Fruit fly (Drosophila melanogaster) whole organism, prepupa: ENCODE measurements around the gene CG3402.

Experiments used
- CG10631 ChIP-seq: fragments of 200-800 bp; sonication (Bioruptor generic); optimal IDR thresholded peaks from 2 replicates; lab custom pipeline; 2016; ENCODE audit warnings: missing biosample characterization, missing genetic modification characterization
- CG10669 ChIP-seq: fragments of 200-800 bp; sonication (Bioruptor generic); optimal IDR thresholded peaks from 3 replicates; lab custom pipeline; 2018; ENCODE audit warnings: missing biosample characterization, mild to moderate bottlenecking, missing genetic modification characterization, moderate library complexity
- CG11294 ChIP-seq: fragments of 200-800 bp; sonication (Bioruptor generic); IDR thresholded peaks from 2 replicates; pipeline ENCODE4 v1.3.6; 2022; ENCODE audit warnings: missing biosample characterization, missing genetic modification characterization
- CG11762 ChIP-seq: fragments of 200-800 bp; sonication (Bioruptor generic); optimal IDR thresholded peaks from 3 replicates; lab custom pipeline; 2016; ENCODE audit warnings: missing biosample characterization, missing genetic modification characterization; ENCODE audit not compliant: insufficient read depth
- CG15336 ChIP-seq: fragments of 200-800 bp; sonication (Bioruptor generic); IDR thresholded peaks from 2 replicates; pipeline ENCODE4 v1.3.6; 2022; ENCODE audit warnings: missing biosample characterization, missing genetic modification characterization
- CG3032 ChIP-seq: fragments of 200-800 bp; optimal IDR thresholded peaks from 2 replicates; lab custom pipeline; 2019; ENCODE audit warnings: missing biosample characterization, mild to moderate bottlenecking, missing genetic modification characterization, moderate library complexity
- CG31627 ChIP-seq: fragments of 200-800 bp; sonication (Bioruptor generic); optimal IDR thresholded peaks from 3 replicates; lab custom pipeline; 2016; ENCODE audit warnings: missing biosample characterization, missing genetic modification characterization
- CG34406 ChIP-seq: fragments of 200-800 bp; sonication (Bioruptor generic); optimal IDR thresholded peaks from 3 replicates; lab custom pipeline; 2016; ENCODE audit warnings: missing biosample characterization, missing genetic modification characterization
- CG3919 ChIP-seq: fragments of 200-800 bp; sonication (Bioruptor generic); optimal IDR thresholded peaks from 3 replicates; lab custom pipeline; 2016; ENCODE audit warnings: missing biosample characterization, missing genetic modification characterization
- CG6163 ChIP-seq: fragments of 200-800 bp; sonication (Bioruptor generic); IDR thresholded peaks from 3 replicates; pipeline ENCODE4 v1.3.6; 2022; ENCODE audit warnings: missing biosample characterization, missing genetic modification characterization
- CG6808 ChIP-seq: fragments of 200-800 bp; sonication (Bioruptor generic); optimal IDR thresholded peaks from 3 replicates; lab custom pipeline; 2017; ENCODE audit warnings: missing biosample characterization, missing genetic modification characterization, mild to moderate bottlenecking, moderate library complexity, missing genetic modification reagents
- CG6854 ChIP-seq: fragments of 200-800 bp; sonication (Bioruptor generic); optimal IDR thresholded peaks from 2 replicates; lab custom pipeline; 2017; ENCODE audit warnings: missing biosample characterization, mild to moderate bottlenecking, missing genetic modification characterization
- CG7368 ChIP-seq: fragments of 200-800 bp; sonication (Bioruptor generic); optimal IDR thresholded peaks from 3 replicates; lab custom pipeline; 2016; ENCODE audit warnings: missing biosample characterization, missing genetic modification characterization
- CG8119 ChIP-seq: fragments of 200-800 bp; sonication (Bioruptor generic); IDR thresholded peaks from 3 replicates; pipeline ENCODE4 v1.3.6; 2022; ENCODE audit warnings: missing biosample characterization, missing genetic modification characterization
- CG8632 ChIP-seq: fragments of 200-800 bp; sonication (Bioruptor generic); optimal IDR thresholded peaks from 3 replicates; lab custom pipeline; 2016; ENCODE audit warnings: missing biosample characterization, missing genetic modification characterization
- Eip75B ChIP-seq: fragments of 200-800 bp; sonication (Bioruptor generic); optimal IDR thresholded peaks from 3 replicates; lab custom pipeline; 2016; ENCODE audit warnings: missing biosample characterization, missing genetic modification characterization
- Ets21C ChIP-seq: fragments of 200-800 bp; sonication (Bioruptor generic); optimal IDR thresholded peaks from 3 replicates; lab custom pipeline; 2016; ENCODE audit warnings: missing biosample characterization, missing genetic modification characterization
- Gug ChIP-seq: fragments of 200-800 bp; sonication (Bioruptor generic); IDR thresholded peaks from 2 replicates; pipeline ENCODE4 v1.3.6; 2022; ENCODE audit warnings: missing biosample characterization, missing genetic modification characterization
- Hr38 ChIP-seq: sonication (Bioruptor generic); optimal IDR thresholded peaks from 2 replicates; lab custom pipeline; 2016; ENCODE audit warnings: missing biosample characterization, missing genetic modification characterization
- Hr4 ChIP-seq: fragments of 200-800 bp; sonication (Bioruptor generic); optimal IDR thresholded peaks from 3 replicates; lab custom pipeline; 2016; ENCODE audit warnings: missing biosample characterization, missing genetic modification characterization
- Met ChIP-seq: fragments of 200-800 bp; sonication (Bioruptor generic); optimal IDR thresholded peaks from 3 replicates; lab custom pipeline; 2016; ENCODE audit warnings: missing biosample characterization, missing genetic modification characterization
- Sox14 ChIP-seq: fragments of 200-800 bp; sonication (Bioruptor generic); optimal IDR thresholded peaks from 3 replicates; lab custom pipeline; 2016; ENCODE audit warnings: missing biosample characterization, missing genetic modification characterization
- Sox15 ChIP-seq: fragments of 200-800 bp; sonication (Bioruptor generic); optimal IDR thresholded peaks from 3 replicates; lab custom pipeline; 2016; ENCODE audit warnings: missing biosample characterization, missing genetic modification characterization
- cyc ChIP-seq: fragments of 200-800 bp; sonication (Bioruptor generic); optimal IDR thresholded peaks from 3 replicates; lab custom pipeline; 2016; ENCODE audit warnings: missing biosample characterization, missing genetic modification characterization
- dsx ChIP-seq: fragments of 200-800 bp; optimal IDR thresholded peaks from 3 replicates; lab custom pipeline; 2019; ENCODE audit warnings: missing biosample characterization, mild to moderate bottlenecking, missing genetic modification characterization, moderate library complexity; ENCODE audit not compliant: poor library complexity, severe bottlenecking
- eg ChIP-seq: fragments of 200-800 bp; sonication (Bioruptor generic); IDR thresholded peaks from 3 replicates; pipeline ENCODE4 v1.3.6; 2022; ENCODE audit warnings: missing biosample characterization, missing genetic modification characterization
- esn ChIP-seq: fragments of 200-800 bp; sonication (Bioruptor generic); optimal IDR thresholded peaks from 2 replicates; lab custom pipeline; 2016; ENCODE audit warnings: missing biosample characterization, mild to moderate bottlenecking, missing genetic modification characterization, moderate library complexity
- fd59A ChIP-seq: fragments of 200-800 bp; sonication (Bioruptor generic); optimal IDR thresholded peaks from 2 replicates; lab custom pipeline; 2017; ENCODE audit warnings: missing biosample characterization, mild to moderate bottlenecking, missing genetic modification characterization, missing genetic modification reagents
- fd85E ChIP-seq: fragments of 200-800 bp; sonication (Bioruptor generic); optimal IDR thresholded peaks from 3 replicates; lab custom pipeline; 2016; ENCODE audit warnings: missing biosample characterization, missing genetic modification characterization
- lz ChIP-seq: fragments of 200-800 bp; sonication (Bioruptor generic); optimal IDR thresholded peaks from 3 replicates; lab custom pipeline; 2016; ENCODE audit warnings: missing biosample characterization, missing genetic modification characterization
- net ChIP-seq: fragments of 200-800 bp; sonication (Bioruptor generic); optimal IDR thresholded peaks from 3 replicates; lab custom pipeline; 2016; ENCODE audit warnings: missing biosample characterization, missing genetic modification characterization
- ss ChIP-seq, 2 experiments: fragments of 200-800 bp; sonication (Bioruptor generic); optimal IDR thresholded peaks; 2 replicates in 1 of 2; 3 replicates in 1 of 2; lab custom pipeline; 2017 to 2018; ENCODE audit warnings: mild to moderate bottlenecking in 2 of 2, missing biosample characterization in 2 of 2, missing genetic modification characterization in 2 of 2, moderate library complexity in 1 of 2
- topi ChIP-seq: fragments of 200-800 bp; sonication (Bioruptor generic); optimal IDR thresholded peaks from 3 replicates; lab custom pipeline; 2016; ENCODE audit warnings: missing biosample characterization, missing genetic modification characterization
- vri ChIP-seq: fragments of 200-800 bp; sonication (Bioruptor generic); optimal IDR thresholded peaks from 3 replicates; lab custom pipeline; 2016; ENCODE audit warnings: missing biosample characterization, mild to moderate bottlenecking, missing genetic modification characterization

Gene CG3402

DNA sequence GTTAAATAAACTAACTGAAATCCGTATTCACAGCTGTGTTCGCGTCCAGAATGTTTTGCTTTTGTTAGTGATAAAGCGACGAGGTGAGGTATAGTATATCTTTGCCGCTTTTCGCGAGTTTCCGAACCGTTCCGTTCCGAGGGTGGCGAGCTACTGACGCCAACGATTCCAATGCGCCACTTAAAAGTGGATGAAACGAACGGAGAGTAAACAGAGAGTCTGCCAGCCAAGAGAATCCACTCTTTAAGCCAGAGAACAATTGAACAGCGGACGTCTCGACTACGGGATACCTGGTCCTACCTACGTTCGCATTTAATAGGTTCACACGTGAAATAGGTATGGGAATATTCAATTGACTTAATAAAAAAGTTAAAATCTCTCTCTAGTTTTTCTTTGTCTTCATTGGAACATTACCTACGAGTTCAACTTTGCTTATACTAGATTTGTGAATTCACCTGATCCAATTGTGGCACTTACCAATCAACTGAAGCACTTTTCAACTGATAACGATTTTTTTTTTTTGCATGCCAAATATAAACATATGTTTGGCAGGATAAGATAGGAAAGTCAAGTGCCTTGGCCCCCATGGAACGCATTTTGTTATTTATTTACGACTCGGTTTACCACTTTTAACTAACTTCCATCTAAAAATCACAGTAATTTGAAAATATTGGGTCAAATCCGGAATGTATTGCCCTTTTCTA, 48.7 kb downstream of the CG3402 start, which contains the start of gene CG13893 (continued):
- peak; percentile 25 for TF ChIP-seq vri (GFP tag; lab: Kevin White, UChicago)
- TF ChIP-seq CG31627 (GFP tag; lab: Kevin White, UChicago), result no peak
- TF ChIP-seq CG8119 (GFP tag; lab: Robert Waterston, UW), result peak; percentile 57
- TF ChIP-seq fd59A (GFP tag; lab: Kevin White, UChicago), result no peak
- peak; percentile 16 for TF ChIP-seq CG6808 (GFP tag; lab: Kevin White, UChicago)
- no peak for TF ChIP-seq Ets21C
- no peak for TF ChIP-seq fd85E (GFP tag; lab: Kevin White, UChicago)
- TF ChIP-seq CG3919 (GFP tag; lab: Kevin White, UChicago), result peak; percentile 48
- no peak for TF ChIP-seq CG11294 (GFP tag; lab: Robert Waterston, UW)
- no peak for TF ChIP-seq Met (GFP tag; lab: Kevin White, UChicago)
- TF ChIP-seq dsx (GFP tag; lab: Kevin White, UChicago), result peak; percentile 53

dm6 chr3L:603188-603587, 49.5 kb downstream of the CG3402 start:
- TF ChIP-seq CG6163 (GFP tag; lab: Robert Waterston, UW) (0 out of 3 replicates have a peak, but pooled peaks have one; percentile 19), cyc (GFP tag; lab: Kevin White, UChicago) (no peak), Met (GFP tag; lab: Kevin White, UChicago) (no peak)

- TF ChIP-seq CG34406 (GFP tag; lab: Kevin White, UChicago) (no peak), CG11762 (GFP tag; lab: Kevin White, UChicago) (no peak), fd59A (GFP tag; lab: Kevin White, UChicago) (peak; percentile 20), ss (GFP tag; optimal IDR thresholded peaks at IDR 0.05; lab: Kevin White, UChicago) (no peak), net (no peak), Hr38 (no peak), lz (GFP tag; lab: Kevin White, UChicago) (peak; percentile 22), CG3032 (peak; percentile 52), Gug (GFP tag; lab: Robert Waterston, UW) (peak; percentile 85), esn (GFP tag; lab: Kevin White, UChicago) (peak; percentile 41), vri (GFP tag; lab: Kevin White, UChicago) (no peak), CG10631 (GFP tag; lab: Kevin White, UChicago) (no peak), CG6854 (no peak), CG6163 (GFP tag; lab: Robert Waterston, UW) (peak; percentile 78), eg (peak; percentile 92), CG7368 (no peak), CG11294 (GFP tag; lab: Robert Waterston, UW) (peak; percentile 93), CG31627 (GFP tag; lab: Kevin White, UChicago) (peak; percentile 41), CG8119 (GFP tag; lab: Robert Waterston, UW) (peak; percentile 54; the same call in 1 of the 3 replicates), CG15336 (GFP tag; lab: Robert Waterston, UW) (peak; percentile 71), cyc (GFP tag; lab: Kevin White, UChicago) (peak; percentile 42), Ets21C (no peak), CG8632 (GFP tag; lab: Kevin White, UChicago) (no peak), Eip75B (GFP tag; lab: Kevin White, UChicago) (no peak), CG10669 (GFP tag; lab: Kevin White, UChicago) (no peak), topi (GFP tag; lab: Kevin White, UChicago) (peak; percentile 26), Sox15 (GFP tag; lab: Kevin White, UChicago) (no peak), Sox14 (GFP tag; lab: Kevin White, UChicago) (peak; percentile 51), Hr4 (GFP tag; lab: Kevin White, UChicago) (no peak), dsx (GFP tag; lab: Kevin White, UChicago) (no peak)
Observed at dm6 chr3L:602531-602930, 50.1 kb downstream of the CG3402 start.
